Fruit fly (Drosophila melanogaster): ENCODE measurements around the gene mtm.
A peak's percentile ranks its signal among the peaks of the same experiment; 100 is the strongest.

The mtm gene

DNA sequence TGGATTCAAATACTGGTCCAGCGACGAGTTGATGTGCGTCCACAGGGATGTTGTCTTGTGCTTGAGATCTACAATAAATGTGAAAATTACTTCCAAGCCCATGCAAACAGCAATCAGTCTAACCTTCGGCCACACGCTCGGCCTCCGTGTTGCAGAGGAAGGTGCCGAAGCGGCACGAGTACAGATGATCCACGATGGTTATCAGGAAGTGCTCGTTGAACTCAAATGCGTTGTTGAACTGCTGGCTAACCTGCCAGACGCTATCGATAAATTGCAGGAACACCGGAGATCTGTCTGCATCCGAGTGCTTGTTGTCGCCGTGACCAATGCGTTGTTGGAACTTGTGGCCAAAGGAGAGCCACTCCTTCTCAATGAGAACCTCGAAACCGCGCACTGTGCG lies 1.7 kb downstream of the mtm start:
- no peak for TF ChIP-seq rn (GFP tag; IDR thresholded peaks at IDR 0.05)
- TF ChIP-seq CG34367 (tag; optimal IDR thresholded peaks at IDR 0.05) = no peak
- no peak for TF ChIP-seq CG8159 (tag; optimal IDR thresholded peaks at IDR 0.05)
- no peak for TF ChIP-seq CG4496 (GFP tag; IDR thresholded peaks at IDR 0.05)

DNA sequence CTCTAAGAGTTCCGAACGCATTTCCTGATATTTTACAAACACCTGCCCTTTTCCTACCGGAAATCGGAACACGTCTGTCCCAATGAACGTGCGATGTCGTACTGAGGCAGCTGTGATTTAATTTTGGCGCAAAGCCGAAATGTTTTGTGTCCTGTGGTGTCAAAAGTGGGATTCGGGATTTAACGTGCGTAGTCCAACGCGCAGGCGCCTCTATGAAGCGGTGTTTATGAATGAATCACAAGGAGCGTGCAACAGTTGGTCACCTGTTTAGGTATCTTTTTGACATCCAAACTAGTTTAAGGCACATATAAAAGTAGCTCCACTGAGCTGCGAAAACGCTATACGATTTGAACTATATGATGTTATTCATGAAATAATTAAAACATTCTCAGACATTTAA lies 2.5 kb downstream of the mtm start, which contains the start of gene CG9109:
TSS of gene CG9109 (minus strand) at position 80 of the 400 bp plus-strand sequence.
- TF ChIP-seq CG32121 (GFP tag; IDR thresholded peaks at IDR 0.05) (no peak), CG12605 (GFP tag; IDR thresholded peaks at IDR 0.05) (peak; percentile 40; the same call in 1 of the 2 replicates), CG4496 (GFP tag; IDR thresholded peaks at IDR 0.05) (no peak), CG34367 (tag; optimal IDR thresholded peaks at IDR 0.05) (no peak), CG17806 (tag; optimal IDR thresholded peaks at IDR 0.05) (no peak)

DNA sequence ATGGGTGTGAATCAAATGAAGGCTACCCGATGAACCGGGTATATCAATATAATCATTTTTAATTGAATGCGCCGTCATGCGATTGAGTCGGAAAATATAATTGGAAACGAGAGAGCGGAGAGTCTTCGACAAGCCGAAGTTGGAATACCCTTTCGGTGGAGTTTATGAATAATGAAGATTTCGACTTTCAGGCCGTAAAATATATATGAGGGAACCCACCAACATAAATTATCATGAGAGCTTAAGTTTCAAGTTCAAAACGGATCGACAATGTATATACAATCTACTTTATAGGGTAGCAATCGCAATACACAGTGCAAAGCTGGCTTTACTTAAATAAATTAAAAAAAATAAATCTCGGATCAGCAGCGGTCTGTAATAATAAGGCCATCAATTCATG lies 5.0 kb downstream of the mtm start:
- TF ChIP-seq CG34367 (tag; optimal IDR thresholded peaks at IDR 0.05) (peak; percentile 45), rn (GFP tag; IDR thresholded peaks at IDR 0.05) (no peak), fd96Ca (GFP tag; IDR thresholded peaks at IDR 0.05) (peak; percentile 28; the same call in 1 of the 3 replicates), CG32121 (GFP tag; IDR thresholded peaks at IDR 0.05) (no peak), Pif1B (GFP tag; optimal IDR thresholded peaks at IDR 0.05) (no peak), CG17806 (tag; optimal IDR thresholded peaks at IDR 0.05) (peak; percentile 44), Ets98B (GFP tag; IDR thresholded peaks at IDR 0.05) (peak; percentile 69), CG8301 (tag; optimal IDR thresholded peaks at IDR 0.05) (no peak), CG4496 (GFP tag; IDR thresholded peaks at IDR 0.05) (peak; percentile 60; the same call in 1 of the 3 replicates), CG10348 (GFP tag; IDR thresholded peaks at IDR 0.05) (no peak), CG9948 (tag; optimal IDR thresholded peaks at IDR 0.05) (peak; percentile 29), CG8159 (tag; optimal IDR thresholded peaks at IDR 0.05) (peak; percentile 69), CG13204 (GFP tag; optimal IDR thresholded peaks at IDR 0.05) (no peak), CG15710 (tag; optimal IDR thresholded peaks at IDR 0.05) (peak; percentile 56), CG12605 (GFP tag; IDR thresholded peaks at IDR 0.05) (no peak), Pif1A (GFP tag; optimal IDR thresholded peaks at IDR 0.05) (no peak), D1 (tag; optimal IDR thresholded peaks at IDR 0.05) (no peak), CG14655 (GFP tag; optimal IDR thresholded peaks at IDR 0.05) (no peak), Snoo (tag; optimal IDR thresholded peaks at IDR 0.05) (no peak), EcR (GFP tag; optimal IDR thresholded peaks at IDR 0.05) (peak; percentile 40), gl (tag; optimal IDR thresholded peaks at IDR 0.05) (no peak)

DNA sequence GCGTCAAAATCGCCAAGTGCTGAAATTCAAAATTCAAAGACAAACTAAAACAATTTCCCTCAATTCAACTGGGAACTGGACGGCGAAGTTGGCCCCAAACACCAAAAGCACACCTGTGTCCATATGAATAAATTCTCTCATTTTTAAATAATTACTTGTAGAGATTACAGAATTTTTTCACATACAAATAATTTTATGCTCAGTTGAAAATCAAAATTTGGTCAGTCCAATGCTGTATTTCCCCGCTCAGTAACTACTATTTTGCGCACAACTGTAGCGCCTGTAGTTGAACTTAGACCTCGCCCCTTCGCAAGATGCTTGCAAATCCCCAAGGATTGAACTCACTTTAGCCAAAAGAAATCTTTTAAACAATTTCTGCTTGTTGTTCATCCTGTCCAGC lies 8.1 kb downstream of the mtm start:
- TF ChIP-seq D1 (tag; optimal IDR thresholded peaks at IDR 0.05) (no peak), CG14655 (GFP tag; optimal IDR thresholded peaks at IDR 0.05) (no peak), CG15710 (tag; optimal IDR thresholded peaks at IDR 0.05) (no peak), Pif1A (GFP tag; optimal IDR thresholded peaks at IDR 0.05) (peak; percentile 6), CG12605 (GFP tag; IDR thresholded peaks at IDR 0.05) (peak; percentile 33; the same call in 1 of the 2 replicates), fd96Ca (GFP tag; IDR thresholded peaks at IDR 0.05) (no peak), EcR (GFP tag; optimal IDR thresholded peaks at IDR 0.05) (no peak), CG8301 (tag; optimal IDR thresholded peaks at IDR 0.05) (no peak), CG34367 (tag; optimal IDR thresholded peaks at IDR 0.05) (peak; percentile 2)

DNA sequence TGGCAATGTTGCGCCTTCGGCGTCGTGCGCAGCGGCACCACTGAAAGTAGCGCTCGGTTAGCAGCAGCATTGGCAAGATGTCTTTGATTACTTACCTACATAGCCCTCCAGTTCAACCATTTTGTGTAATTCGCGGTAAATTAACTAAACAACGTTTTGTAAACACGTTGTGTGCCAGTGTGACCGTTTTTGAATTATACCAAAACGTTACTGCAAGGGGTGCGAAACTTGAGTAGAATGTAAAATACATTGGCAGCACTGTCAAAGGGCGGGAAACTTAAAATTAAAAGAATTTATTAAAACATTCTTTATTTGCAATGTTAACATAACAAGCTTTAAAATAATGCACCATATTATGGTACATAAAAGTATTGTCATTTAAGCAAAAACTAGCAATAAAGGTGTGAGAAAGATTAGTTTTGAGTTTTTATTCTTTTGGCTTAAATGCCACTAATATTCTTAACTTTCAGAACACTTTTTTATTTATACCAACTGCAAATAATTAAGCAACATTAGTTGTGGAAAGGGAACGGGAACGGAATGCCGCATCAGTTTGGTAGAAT lies 12.4 kb downstream of the mtm start, which contains the start of gene CG9107:
TSS of gene CG9107 (minus strand) at position 195 of the 563 bp plus-strand sequence.
- TF ChIP-seq CG17806 (tag; optimal IDR thresholded peaks at IDR 0.05) = no peak

DNA sequence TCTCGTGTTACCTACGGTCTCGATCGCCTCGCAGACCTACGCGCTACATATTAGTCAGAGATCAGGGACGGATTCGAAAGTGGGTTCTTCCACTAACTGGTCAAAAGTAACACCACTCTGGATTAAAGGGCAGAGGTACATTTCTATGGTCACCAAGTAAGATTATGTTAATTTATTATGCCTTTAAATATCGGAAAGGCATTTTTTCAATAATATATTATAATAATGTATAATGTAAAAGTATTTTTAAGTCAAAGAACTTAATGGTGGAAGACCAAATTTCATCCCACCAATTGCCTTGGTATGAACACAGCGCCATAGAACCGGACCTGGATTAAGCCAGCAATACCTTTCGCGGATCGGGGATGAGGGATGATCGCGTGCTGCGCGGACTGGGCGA lies 14.0 kb downstream of the mtm start:
- no peak for TF ChIP-seq rn (GFP tag; IDR thresholded peaks at IDR 0.05)
- TF ChIP-seq CG32121 (GFP tag; IDR thresholded peaks at IDR 0.05) = no peak
- 0 out of 3 replicates have a peak, but pooled peaks have one; percentile 20 for TF ChIP-seq CG4496 (GFP tag; IDR thresholded peaks at IDR 0.05)
- no peak for TF ChIP-seq CG10348 (GFP tag; IDR thresholded peaks at IDR 0.05)
- TF ChIP-seq fd96Ca (GFP tag; IDR thresholded peaks at IDR 0.05) = peak; percentile 51; the same call in 2 of the 3 replicates
- TF ChIP-seq Snoo (tag; optimal IDR thresholded peaks at IDR 0.05) = peak; percentile 59
- TF ChIP-seq Pif1B (GFP tag; optimal IDR thresholded peaks at IDR 0.05) = peak; percentile 74
- no peak for TF ChIP-seq EcR (GFP tag; optimal IDR thresholded peaks at IDR 0.05)
- TF ChIP-seq CG8301 (tag; optimal IDR thresholded peaks at IDR 0.05) = peak; percentile 53
- TF ChIP-seq CG15710 (tag; optimal IDR thresholded peaks at IDR 0.05) = peak; percentile 57
- peak; percentile 32 for TF ChIP-seq gl (tag; optimal IDR thresholded peaks at IDR 0.05)
- TF ChIP-seq D1 (tag; optimal IDR thresholded peaks at IDR 0.05) = peak; percentile 16
- peak; percentile 66 for TF ChIP-seq CG9948 (tag; optimal IDR thresholded peaks at IDR 0.05)
- peak; percentile 3 for TF ChIP-seq CG13204 (GFP tag; optimal IDR thresholded peaks at IDR 0.05)
- peak; percentile 65 for TF ChIP-seq Pif1A (GFP tag; optimal IDR thresholded peaks at IDR 0.05)
- peak; percentile 76 for TF ChIP-seq CG17806 (tag; optimal IDR thresholded peaks at IDR 0.05)
- peak; percentile 40 for TF ChIP-seq CG34367 (tag; optimal IDR thresholded peaks at IDR 0.05)
- TF ChIP-seq CG14655 (GFP tag; optimal IDR thresholded peaks at IDR 0.05) = peak; percentile 77
- no peak for TF ChIP-seq Ets98B (GFP tag; IDR thresholded peaks at IDR 0.05)
- no peak for TF ChIP-seq CG12605 (GFP tag; IDR thresholded peaks at IDR 0.05)
- TF ChIP-seq CG8159 (tag; optimal IDR thresholded peaks at IDR 0.05) = peak; percentile 83

DNA sequence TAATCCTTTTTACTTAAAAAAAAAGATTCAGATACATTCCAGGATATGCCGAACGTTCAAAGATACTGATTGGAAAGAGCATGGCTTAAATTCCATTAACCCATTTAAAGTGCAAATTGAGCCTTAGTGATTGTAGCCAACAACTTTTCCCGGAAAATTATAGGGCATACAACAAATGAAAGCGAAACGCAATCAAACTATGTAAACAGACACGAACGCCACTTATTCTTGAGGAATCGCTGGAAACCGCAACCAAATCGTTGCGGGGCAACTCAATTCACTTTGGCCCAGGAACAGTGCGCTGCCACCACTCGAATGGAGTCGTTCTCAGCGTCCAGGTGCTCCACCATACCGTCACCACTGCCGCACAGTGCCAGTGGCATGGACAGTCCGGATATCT lies 16.3 kb downstream of the mtm start, which contains the start of gene CG13996:
TSS of gene CG13996 (plus strand) at position 301 of the 400 bp plus-strand sequence.
- TF ChIP-seq CG14655 (GFP tag; optimal IDR thresholded peaks at IDR 0.05) (no peak), CG13204 (GFP tag; optimal IDR thresholded peaks at IDR 0.05) (no peak)
